Fruit fly (Drosophila melanogaster) whole organism, embryonic: ENCODE data around the gene CG18557.
A peak's percentile ranks its signal among the peaks of the same experiment; 100 is the strongest.

Experiments
- Blimp-1 ChIP-seq: fragments of 200-800 bp; sonication (Bioruptor generic); optimal IDR thresholded peaks from 3 replicates; lab custom pipeline; 2018; ENCODE audit warnings: missing biosample characterization, missing genetic modification characterization, mild to moderate bottlenecking, moderate library complexity, missing genetic modification reagents
- CG10321 ChIP-seq: fragments of 200-800 bp; sonication (Bioruptor generic); IDR thresholded peaks from 2 replicates; pipeline ENCODE4 v1.3.6; 2022; ENCODE audit warnings: missing biosample characterization, missing genetic modification characterization
- CG11398 ChIP-seq: fragments of 200-800 bp; sonication (Bioruptor generic); optimal IDR thresholded peaks from 2 replicates; lab custom pipeline; 2016; ENCODE audit warnings: missing biosample characterization, missing genetic modification characterization
- CG11696 ChIP-seq: fragments of 200-800 bp; sonication (Bioruptor generic); IDR thresholded peaks from 2 replicates; pipeline ENCODE4 v1.3.6; 2022; ENCODE audit warnings: missing biosample characterization, missing genetic modification characterization
- CG12942 ChIP-seq: fragments of 200-800 bp; sonication (Bioruptor generic); optimal IDR thresholded peaks from 3 replicates; lab custom pipeline; 2016; ENCODE audit warnings: missing biosample characterization, missing genetic modification characterization
- CG13287 ChIP-seq: fragments of 200-800 bp; sonication (Bioruptor generic); IDR thresholded peaks from 2 replicates; pipeline ENCODE4 v1.3.6; 2022; ENCODE audit warnings: missing biosample characterization, missing genetic modification characterization; ENCODE audit not compliant: partially characterized antibody
- CG13296 ChIP-seq: fragments of 200-800 bp; sonication (Bioruptor generic); optimal IDR thresholded peaks from 3 replicates; lab custom pipeline; 2018; ENCODE audit warnings: missing biosample characterization, mild to moderate bottlenecking, missing genetic modification characterization
- CG15011 ChIP-seq: fragments of 200-800 bp; sonication (Bioruptor generic); optimal IDR thresholded peaks from 3 replicates; lab custom pipeline; 2018; ENCODE audit warnings: missing biosample characterization, mild to moderate bottlenecking, missing genetic modification characterization
- CG15514 ChIP-seq: fragments of 200-800 bp; sonication (Bioruptor generic); optimal IDR thresholded peaks from 3 replicates; lab custom pipeline; 2017; ENCODE audit warnings: missing biosample characterization, missing genetic modification characterization, mild to moderate bottlenecking, moderate library complexity, missing genetic modification reagents
- CG15601 ChIP-seq: fragments of 200-800 bp; sonication (Bioruptor generic); optimal IDR thresholded peaks from 3 replicates; lab custom pipeline; 2019; ENCODE audit warnings: missing biosample characterization, mild to moderate bottlenecking, missing genetic modification characterization, moderate library complexity
- CG17328 ChIP-seq: fragments of 200-800 bp; sonication (Bioruptor generic); IDR thresholded peaks from 2 replicates; pipeline ENCODE4 v1.3.6; 2022; ENCODE audit warnings: missing biosample characterization, missing genetic modification characterization
- CG17829 ChIP-seq: fragments of 200-800 bp; optimal IDR thresholded peaks from 2 replicates; lab custom pipeline; 2019; ENCODE audit warnings: missing biosample characterization, mild to moderate bottlenecking, missing genetic modification characterization, moderate library complexity
- CG17912 ChIP-seq: fragments of 200-800 bp; sonication (Bioruptor generic); optimal IDR thresholded peaks from 2 replicates; lab custom pipeline; 2018; ENCODE audit warnings: missing biosample characterization, mild to moderate bottlenecking, missing genetic modification characterization
- CG2129 ChIP-seq: fragments of 200-800 bp; sonication (Bioruptor generic); IDR thresholded peaks from 2 replicates; pipeline ENCODE4 v1.3.6; 2022; ENCODE audit warnings: missing biosample characterization, missing genetic modification characterization; ENCODE audit not compliant: partially characterized antibody
- CG2199 ChIP-seq: fragments of 200-800 bp; sonication (Bioruptor generic); IDR thresholded peaks from 3 replicates; pipeline ENCODE4 v1.3.6; 2022; ENCODE audit warnings: missing biosample characterization, missing genetic modification characterization
- CG6254 ChIP-seq: fragments of 200-800 bp; sonication (Bioruptor generic); optimal IDR thresholded peaks from 3 replicates; lab custom pipeline; 2017; ENCODE audit warnings: mild to moderate bottlenecking, missing biosample characterization, missing genetic modification reagents, missing genetic modification characterization
- CG7556 ChIP-seq: fragments of 200-800 bp; sonication (Bioruptor generic); optimal IDR thresholded peaks from 2 replicates; lab custom pipeline; 2017; ENCODE audit warnings: missing biosample characterization, mild to moderate bottlenecking, missing genetic modification characterization
- CG7786 ChIP-seq: fragments of 200-800 bp; sonication (Bioruptor generic); optimal IDR thresholded peaks from 2 replicates; lab custom pipeline; 2016; ENCODE audit warnings: missing biosample characterization, missing genetic modification characterization
- CG9797 ChIP-seq: fragments of 200-800 bp; sonication (Bioruptor generic); optimal IDR thresholded peaks from 3 replicates; lab custom pipeline; 2018; ENCODE audit warnings: missing biosample characterization, mild to moderate bottlenecking, missing genetic modification characterization
- CoRest ChIP-seq: fragments of 200-800 bp; sonication (Bioruptor generic); optimal IDR thresholded peaks from 3 replicates; lab custom pipeline; 2018; ENCODE audit warnings: missing biosample characterization, mild to moderate bottlenecking, missing genetic modification characterization, moderate library complexity
- D19A ChIP-seq: fragments of 200-800 bp; optimal IDR thresholded peaks from 3 replicates; lab custom pipeline; 2019; ENCODE audit warnings: missing biosample characterization, mild to moderate bottlenecking, missing genetic modification characterization, moderate library complexity
- Dp ChIP-seq: fragments of 200-800 bp; sonication (Bioruptor generic); optimal IDR thresholded peaks from 2 replicates; lab custom pipeline; 2018; ENCODE audit warnings: missing biosample characterization, mild to moderate bottlenecking, missing genetic modification characterization, moderate library complexity
- Fer3 ChIP-seq: fragments of 200-800 bp; sonication (Bioruptor generic); optimal IDR thresholded peaks from 2 replicates; lab custom pipeline; 2018; ENCODE audit warnings: missing biosample characterization, mild to moderate bottlenecking, missing genetic modification characterization, moderate library complexity
- HLH3B ChIP-seq: fragments of 200-800 bp; sonication (Bioruptor generic); IDR thresholded peaks from 2 replicates; pipeline ENCODE4 v1.3.6; 2022; ENCODE audit warnings: missing biosample characterization, missing genetic modification characterization
- MESR4 ChIP-seq: fragments of 200-800 bp; sonication (Bioruptor generic); optimal IDR thresholded peaks from 2 replicates; lab custom pipeline; 2018; ENCODE audit warnings: missing biosample characterization, mild to moderate bottlenecking, missing genetic modification characterization, moderate library complexity
- Opbp ChIP-seq: fragments of 200-800 bp; sonication (Bioruptor generic); IDR thresholded peaks from 3 replicates; pipeline ENCODE4 v1.3.6; 2022; ENCODE audit warnings: missing biosample characterization, missing genetic modification characterization; ENCODE audit not compliant: partially characterized antibody
- Ptx1 ChIP-seq: fragments of 200-800 bp; sonication (Bioruptor generic); IDR thresholded peaks from 2 replicates; pipeline ENCODE4 v1.3.6; 2022; ENCODE audit warnings: missing biosample characterization, missing genetic modification characterization
- Scr ChIP-seq: fragments of 200-800 bp; sonication (Bioruptor generic); IDR thresholded peaks from 2 replicates; pipeline ENCODE4 v1.3.6; 2022; ENCODE audit warnings: missing biosample characterization, missing genetic modification characterization; ENCODE audit not compliant: partially characterized antibody
- Side ChIP-seq: fragments of 200-800 bp; sonication (Bioruptor generic); optimal IDR thresholded peaks from 2 replicates; lab custom pipeline; 2016; ENCODE audit warnings: missing biosample characterization, missing genetic modification characterization
- Sin3A ChIP-seq: fragments of >200 bp; optimal IDR thresholded peaks from 2 replicates; lab custom pipeline; 2018
- Sox100B ChIP-seq: fragments of 200-800 bp; sonication (Bioruptor generic); optimal IDR thresholded peaks from 3 replicates; lab custom pipeline; 2018; ENCODE audit warnings: missing biosample characterization, mild to moderate bottlenecking, missing genetic modification characterization
- Xrp1 ChIP-seq: fragments of 200-800 bp; sonication (Bioruptor generic); IDR thresholded peaks from 2 replicates; pipeline ENCODE4 v1.3.6; 2022; ENCODE audit warnings: missing biosample characterization, missing genetic modification characterization
- crol ChIP-seq: fragments of 200-800 bp; sonication (Bioruptor generic); IDR thresholded peaks from 2 replicates; pipeline ENCODE4 v1.3.6; 2022; ENCODE audit warnings: missing biosample characterization, missing genetic modification characterization
- disco-r ChIP-seq: fragments of 200-800 bp; sonication (Bioruptor generic); optimal IDR thresholded peaks from 2 replicates; lab custom pipeline; 2016; ENCODE audit warnings: missing biosample characterization, missing genetic modification characterization
- gro ChIP-seq: fragments of 200-800 bp; sonication (Bioruptor generic); optimal IDR thresholded peaks from 2 replicates; lab custom pipeline; 2016; ENCODE audit warnings: missing biosample characterization, missing genetic modification characterization
- insv ChIP-seq, 2 experiments: fragments of 200-800 bp; sonication (Bioruptor generic); optimal IDR thresholded peaks; 3 replicates each; lab custom pipeline; 2016 to 2018; ENCODE audit warnings: missing biosample characterization in 2 of 2, missing genetic modification characterization in 2 of 2
- lov ChIP-seq, 2 experiments: fragments of 200-800 bp in 1 of 2; fragments of >200 bp in 1 of 2; sonication (Bioruptor generic) in 1 of 2; IDR thresholded peaks in 1 of 2; optimal IDR thresholded peaks in 1 of 2; 2 replicates in 1 of 2; 3 replicates in 1 of 2; pipeline versions ENCODE4 v1.3.6 to Lab custom; 2017 to 2022; ENCODE audit warnings: missing biosample characterization in 1 of 2, missing genetic modification characterization in 1 of 2
- nau ChIP-seq: fragments of 200-800 bp; sonication (Bioruptor generic); optimal IDR thresholded peaks from 3 replicates; lab custom pipeline; 2017; ENCODE audit warnings: missing biosample characterization, mild to moderate bottlenecking, missing genetic modification characterization, missing genetic modification reagents
- nerfin-2 ChIP-seq: fragments of 200-800 bp; sonication (Bioruptor generic); IDR thresholded peaks from 2 replicates; pipeline ENCODE4 v1.3.6; 2022; ENCODE audit warnings: missing biosample characterization, missing genetic modification characterization; ENCODE audit not compliant: partially characterized antibody
- odd ChIP-seq: fragments of 200-800 bp; sonication (Bioruptor generic); optimal IDR thresholded peaks from 2 replicates; lab custom pipeline; 2017; ENCODE audit warnings: missing biosample characterization, mild to moderate bottlenecking, missing genetic modification characterization
- otp ChIP-seq: fragments of 200-800 bp; sonication (Bioruptor generic); IDR thresholded peaks from 3 replicates; pipeline ENCODE4, ENCODE4 v1.3.6; 2022; ENCODE audit warnings: missing biosample characterization, missing genetic modification characterization
- repo ChIP-seq: fragments of 200-800 bp; sonication (Bioruptor generic); optimal IDR thresholded peaks from 2 replicates; lab custom pipeline; 2016; ENCODE audit warnings: missing biosample characterization, missing genetic modification characterization
- ro ChIP-seq: fragments of 200-800 bp; sonication (Bioruptor generic); IDR thresholded peaks from 2 replicates; pipeline ENCODE4 v1.3.6; 2022; ENCODE audit warnings: missing biosample characterization, missing genetic modification characterization
- sens ChIP-seq: fragments of 200-800 bp; sonication (Bioruptor generic); peaks from one replicate; lab custom pipeline; 2016; ENCODE audit warnings: missing biosample characterization, missing genetic modification characterization
- sisA ChIP-seq: fragments of 200-800 bp; sonication (Bioruptor generic); IDR thresholded peaks from 2 replicates; pipeline ENCODE4 v1.3.6; 2022; ENCODE audit warnings: missing biosample characterization, missing genetic modification characterization
- so ChIP-seq: fragments of 200-800 bp; sonication (Bioruptor generic); IDR thresholded peaks from 3 replicates; pipeline ENCODE4 v1.3.6; 2022; ENCODE audit warnings: missing biosample characterization, missing genetic modification characterization
- tgo ChIP-seq: fragments of 200-800 bp; sonication (Bioruptor generic); IDR thresholded peaks from 3 replicates; pipeline ENCODE4 v1.3.6; 2022; ENCODE audit warnings: missing biosample characterization, missing genetic modification characterization
- tin ChIP-seq: fragments of 200-800 bp; sonication (Bioruptor generic); optimal IDR thresholded peaks from 3 replicates; lab custom pipeline; 2016; ENCODE audit warnings: missing biosample characterization, missing genetic modification characterization
- unc-4 ChIP-seq: fragments of 200-800 bp; sonication (Bioruptor generic); IDR thresholded peaks from 2 replicates; pipeline ENCODE4 v1.3.6; 2022; ENCODE audit warnings: missing biosample characterization, missing genetic modification characterization; ENCODE audit not compliant: partially characterized antibody
- zfh2 ChIP-seq: fragments of 200-800 bp; sonication (Bioruptor generic); optimal IDR thresholded peaks from 2 replicates; lab custom pipeline; 2016; ENCODE audit warnings: missing biosample characterization, missing genetic modification characterization

The CG18557 gene

dm6 chr2L:2864601-2865000 lies 19.1 kb upstream of the CG18557 start (continued):
- TF ChIP-seq sisA (GFP tag; lab: Robert Waterston, UW): no peak
- TF ChIP-seq Sox100B (GFP tag; lab: Kevin White, UChicago): peak; percentile 21
- TF ChIP-seq disco-r (GFP tag; lab: Kevin White, UChicago): peak; percentile 2
- no peak for TF ChIP-seq Sin3A (lab: Kevin White, UChicago)
- peak; percentile 16 for TF ChIP-seq CG15601 (tag; lab: Kevin White, UChicago)
- peak; percentile 7 for TF ChIP-seq Side
- TF ChIP-seq CoRest: no peak
- TF ChIP-seq CG9797 (GFP tag; lab: Kevin White, UChicago): no peak
- TF ChIP-seq CG6254 (GFP tag; lab: Kevin White, UChicago): peak; percentile 22
- TF ChIP-seq CG15514 (GFP tag; lab: Kevin White, UChicago): peak; percentile 41
- TF ChIP-seq D19A: peak; percentile 34
- no peak for TF ChIP-seq CG2129 (GFP tag; lab: Robert Waterston, UW)
- peak; percentile 18; the same call in 1 of the 2 replicates for TF ChIP-seq HLH3B (GFP tag; lab: Robert Waterston, UW)
- TF ChIP-seq CG15011 (GFP tag; lab: Kevin White, UChicago): peak; percentile 34
- no peak for TF ChIP-seq so (GFP tag; lab: Robert Waterston, UW)
- TF ChIP-seq CG13296 (GFP tag; lab: Kevin White, UChicago): peak; percentile 35
- peak; percentile 20; the same call in 1 of the 2 replicates for TF ChIP-seq CG17328 (GFP tag; lab: Robert Waterston, UW)
- TF ChIP-seq nau (GFP tag; lab: Kevin White, UChicago): peak; percentile 13
- TF ChIP-seq, all 482 proteins: peak for 95

- TF ChIP-seq MESR4 (no peak), ro (no peak), sens (GFP tag; lab: Kevin White, UChicago) (peak; percentile 68), odd (no peak), insv (GFP tag; optimal IDR thresholded peaks at IDR 0.05; lab: Kevin White, UChicago) (no peak), zfh2 (GFP tag; lab: Kevin White, UChicago) (no peak), CG11398 (GFP tag; lab: Kevin White, UChicago) (peak; percentile 5), Xrp1 (no peak), Ptx1 (GFP tag; lab: Robert Waterston, UW) (no peak), Opbp (no peak), Dp (GFP tag; lab: Kevin White, UChicago) (no peak), CG17912 (no peak), gro (no peak), repo (no peak), otp (GFP tag; lab: Robert Waterston, UW) (peak; percentile 1; the same call in 1 of the 3 replicates), CG10321 (GFP tag; lab: Robert Waterston, UW) (no peak), Scr (GFP tag; lab: Robert Waterston, UW) (no peak), unc-4 (peak; percentile 12; the same call in 1 of the 2 replicates), CG15601 (tag; lab: Kevin White, UChicago) (no peak), CG7556 (no peak), CG11696 (GFP tag; lab: Robert Waterston, UW) (no peak), lov (optimal IDR thresholded peaks at IDR 0.05; lab: Kevin White, UChicago) (no peak), lov (GFP tag; IDR thresholded peaks at IDR 0.05; lab: Robert Waterston, UW) (no peak), CG13287 (GFP tag; lab: Robert Waterston, UW) (no peak), CG12942 (GFP tag; lab: Kevin White, UChicago) (no peak), tgo (GFP tag; lab: Robert Waterston, UW) (no peak), CG7786 (GFP tag; lab: Kevin White, UChicago) (no peak), CG2199 (0 out of 3 replicates have a peak, but pooled peaks have one; percentile 36), crol (no peak), Blimp-1 (GFP tag; lab: Kevin White, UChicago) (peak; percentile 90), Fer3 (tag; lab: Kevin White, UChicago) (no peak), CG17829 (no peak), nerfin-2 (GFP tag; lab: Robert Waterston, UW) (no peak), tin (GFP tag; lab: Kevin White, UChicago) (no peak)
Observed at dm6 chr2L:2862621-2862962, 17.1 kb upstream of the CG18557 start.
